Fruit fly (Drosophila melanogaster) whole organism: Measurements from ENCODE around the gene nmdyn-D7.

Experiments
- CG8478 ChIP-seq: fragments of >200 bp; optimal IDR thresholded peaks from 2 replicates; lab custom pipeline; 2018; ENCODE audit warnings: inconsistent platforms
- Dll ChIP-seq: fragments of >200 bp; optimal IDR thresholded peaks from 2 replicates; lab custom pipeline; 2017
- EcR ChIP-seq, 2 experiments: fragments of >200 bp; optimal IDR thresholded peaks; 2 replicates each; lab custom pipeline; 2017; ENCODE audit warnings: missing biosample characterization in 2 of 2, missing genetic modification characterization in 2 of 2, missing genetic modification reagents in 2 of 2
- pan ChIP-seq: fragments of >200 bp; optimal IDR thresholded peaks from 2 replicates; lab custom pipeline; 2017
- psq ChIP-seq: fragments of >200 bp; optimal IDR thresholded peaks from 2 replicates; lab custom pipeline; 2017
- usp ChIP-seq: fragments of >200 bp; optimal IDR thresholded peaks from 2 replicates; lab custom pipeline; 2017; ENCODE audit warnings: missing biosample characterization, missing genetic modification characterization, mixed read lengths

The nmdyn-D7 gene

DNA sequence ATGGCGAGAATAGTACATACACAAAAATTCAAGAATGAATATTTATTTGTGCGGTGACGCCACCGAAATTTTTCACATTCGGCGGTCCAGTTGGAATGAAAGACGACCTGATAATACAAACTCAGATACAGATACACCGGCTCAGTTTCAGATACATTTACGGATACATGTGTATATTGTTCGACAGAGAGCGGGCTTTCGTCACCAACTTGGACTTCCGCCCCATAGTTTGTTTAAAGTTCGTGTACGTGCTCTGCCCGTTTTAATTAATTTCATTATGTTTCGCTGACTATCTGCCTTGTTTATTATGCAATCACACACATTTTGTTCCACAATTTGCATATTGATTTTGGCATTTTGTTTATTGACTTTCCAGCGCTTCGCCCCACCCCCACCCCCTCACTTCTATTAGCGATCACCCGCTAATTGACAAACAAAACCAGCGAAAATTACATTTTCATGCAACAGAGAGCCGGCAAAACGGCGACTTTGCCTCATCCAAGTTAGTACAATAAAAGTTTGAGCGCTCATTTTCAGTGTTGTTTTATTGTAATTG is 21.5 kb downstream of the nmdyn-D7 start:
- TF ChIP-seq pan (lab: Kevin White, UChicago): no peak
- TF ChIP-seq Dll (lab: Kevin White, UChicago): no peak
- no peak for TF ChIP-seq usp
- no peak for TF ChIP-seq EcR (GFP tag; optimal IDR thresholded peaks at IDR 0.05; lab: Kevin White, UChicago)
- no peak for TF ChIP-seq CG8478 (lab: Kevin White, UChicago)
- no peak for TF ChIP-seq psq

DNA sequence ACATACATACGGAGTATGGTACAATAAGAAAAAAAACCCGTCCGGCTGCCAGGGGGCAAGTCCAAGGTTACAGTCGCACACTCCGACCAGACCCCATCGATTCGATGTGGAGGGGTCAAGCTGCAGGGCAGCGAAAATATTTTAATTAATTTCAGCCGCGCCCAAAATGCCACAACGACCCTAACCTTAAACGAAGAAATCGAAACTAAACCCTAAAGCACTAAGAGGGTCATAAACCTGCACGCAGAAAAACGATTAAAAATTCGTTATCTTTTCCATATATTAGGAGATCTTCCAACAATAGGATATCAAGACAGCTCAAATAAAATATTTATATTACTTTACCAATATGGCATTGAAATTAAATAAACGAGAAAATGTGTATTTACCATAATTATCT is 22.2 kb downstream of the nmdyn-D7 start:
- no peak for TF ChIP-seq psq
- no peak for TF ChIP-seq pan (lab: Kevin White, UChicago)
- no peak for TF ChIP-seq usp
- no peak for TF ChIP-seq Dll (lab: Kevin White, UChicago)
- TF ChIP-seq CG8478 (lab: Kevin White, UChicago): no peak
- TF ChIP-seq EcR (GFP tag; optimal IDR thresholded peaks at IDR 0.05; lab: Kevin White, UChicago): no peak

DNA sequence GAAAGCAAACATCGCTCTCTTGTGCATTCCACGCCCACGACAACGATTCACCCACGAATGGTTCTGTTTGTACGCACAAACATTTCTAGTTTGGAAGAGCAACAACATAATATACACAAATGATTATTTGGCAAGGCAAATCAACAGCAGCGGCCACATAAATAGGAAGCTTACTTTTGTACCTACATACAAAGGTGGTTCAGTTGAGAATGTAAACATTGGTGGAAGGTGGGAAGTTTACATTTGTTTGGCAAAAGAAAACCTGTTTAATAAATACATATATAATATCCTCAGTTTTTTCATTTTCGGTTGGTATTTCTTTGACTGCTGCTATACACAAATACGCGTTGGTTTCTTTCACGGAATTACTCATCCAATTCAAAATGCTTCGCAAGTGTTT is 22.8 kb downstream of the nmdyn-D7 start:
- no peak for TF ChIP-seq pan (lab: Kevin White, UChicago)
- no peak for TF ChIP-seq Dll (lab: Kevin White, UChicago)
- TF ChIP-seq EcR (GFP tag; optimal IDR thresholded peaks at IDR 0.05; lab: Kevin White, UChicago): no peak
- TF ChIP-seq usp: no peak
- no peak for TF ChIP-seq CG8478 (lab: Kevin White, UChicago)
- no peak for TF ChIP-seq psq

DNA sequence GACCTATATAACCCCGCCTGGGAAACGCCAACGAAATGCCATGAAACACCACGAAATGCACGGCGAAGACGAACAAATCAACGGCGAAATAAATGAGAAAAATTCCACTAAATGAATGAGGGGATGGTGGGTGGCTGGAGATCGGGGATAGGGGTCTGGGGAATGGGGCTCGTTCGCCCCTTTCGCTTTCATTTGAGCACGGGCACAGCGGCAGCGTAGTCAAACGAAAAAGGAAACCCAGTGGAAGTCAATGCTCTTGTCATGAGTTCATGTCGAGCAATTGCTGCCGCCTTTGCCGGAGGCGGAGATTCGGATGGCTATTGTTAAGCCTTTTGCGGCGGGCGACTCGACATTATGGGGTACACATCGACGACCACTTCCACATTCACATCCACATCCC is 23.5 kb downstream of the nmdyn-D7 start:
- TF ChIP-seq usp (no peak), Dll (lab: Kevin White, UChicago) (no peak), pan (lab: Kevin White, UChicago) (no peak), psq (no peak), CG8478 (lab: Kevin White, UChicago) (no peak), EcR (GFP tag; optimal IDR thresholded peaks at IDR 0.05; lab: Kevin White, UChicago) (no peak)

DNA sequence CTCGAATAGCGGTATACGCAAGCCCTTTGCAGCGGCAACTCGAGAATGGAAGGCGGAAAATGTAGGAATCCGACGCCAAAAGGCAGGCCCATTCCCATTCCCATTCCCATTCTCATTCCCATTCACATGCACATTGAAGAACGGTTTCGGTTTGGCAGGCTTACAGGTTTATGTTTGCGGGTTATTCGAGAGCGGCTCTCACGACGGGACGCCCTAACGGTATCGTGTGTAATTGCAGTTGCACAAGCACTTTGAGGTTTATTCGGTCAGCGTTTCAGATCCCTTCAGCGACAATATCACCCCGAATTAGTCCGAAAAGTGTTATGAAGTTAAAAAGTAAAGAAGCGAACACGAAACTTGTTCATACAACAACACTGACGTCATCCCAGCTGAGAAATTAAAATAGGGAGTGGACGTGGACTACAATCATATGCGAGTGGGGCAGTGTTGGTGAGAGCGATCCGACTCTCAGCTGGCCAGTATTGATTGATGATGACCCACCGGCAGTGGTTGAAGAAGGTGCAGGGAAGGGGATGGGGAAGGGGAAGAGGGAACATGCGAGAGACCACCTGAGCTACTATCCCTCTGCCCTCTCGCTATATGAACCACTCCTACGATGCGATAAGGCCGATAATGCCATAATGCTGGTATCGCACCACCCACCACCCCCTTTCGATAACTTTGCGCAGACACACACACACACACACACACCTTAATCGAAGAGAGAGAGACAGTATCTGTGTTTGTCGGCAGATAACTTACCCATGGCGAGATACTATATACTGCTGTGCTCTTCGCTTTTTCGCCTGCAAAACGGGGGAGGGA is 24.7 kb downstream of the nmdyn-D7 start:
- TF ChIP-seq CG8478 (lab: Kevin White, UChicago) (peak; percentile 30), EcR (GFP tag; optimal IDR thresholded peaks at IDR 0.05; lab: Kevin White, UChicago) (no peak), Dll (lab: Kevin White, UChicago) (peak; percentile 14), usp (no peak)

DNA sequence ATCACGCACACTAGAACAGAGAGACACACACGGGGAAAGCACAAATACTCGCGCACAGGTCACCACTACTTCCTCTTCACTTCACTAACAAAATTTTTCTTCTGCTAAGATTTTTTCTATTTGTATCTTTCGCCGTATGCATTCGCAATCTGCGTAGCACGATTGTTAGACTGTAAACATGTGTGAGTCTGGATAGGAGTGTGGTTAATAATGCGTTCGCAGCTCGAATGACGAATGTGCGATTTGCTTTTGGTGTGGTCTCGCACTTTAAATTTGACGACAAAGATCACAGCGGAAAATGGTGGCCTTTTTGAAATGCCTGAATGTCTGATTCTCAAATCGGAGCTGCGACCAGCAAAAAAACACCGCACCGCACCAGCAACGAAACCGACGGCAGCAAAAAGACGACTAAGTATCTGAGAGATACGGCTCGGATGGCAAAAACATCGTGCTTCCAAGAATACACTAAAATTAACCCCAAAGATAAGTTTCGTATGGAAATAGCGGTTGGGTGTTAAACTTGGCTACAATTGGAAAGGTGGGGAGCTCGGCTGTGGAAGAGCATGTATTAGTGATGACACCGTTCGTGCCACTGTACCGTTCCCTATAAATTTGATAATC is 25.4 kb downstream of the nmdyn-D7 start, which contains the start of gene Unc-115a:
Unc-115a (minus strand) TSS at position 410 of the 621 bp plus-strand sequence.
- no peak for TF ChIP-seq CG8478 (lab: Kevin White, UChicago)
- TF ChIP-seq pan (lab: Kevin White, UChicago): no peak
- TF ChIP-seq usp: no peak
- no peak for TF ChIP-seq Dll (lab: Kevin White, UChicago)
- TF ChIP-seq EcR (GFP tag; optimal IDR thresholded peaks at IDR 0.05; lab: Kevin White, UChicago): no peak
- TF ChIP-seq psq: no peak

DNA sequence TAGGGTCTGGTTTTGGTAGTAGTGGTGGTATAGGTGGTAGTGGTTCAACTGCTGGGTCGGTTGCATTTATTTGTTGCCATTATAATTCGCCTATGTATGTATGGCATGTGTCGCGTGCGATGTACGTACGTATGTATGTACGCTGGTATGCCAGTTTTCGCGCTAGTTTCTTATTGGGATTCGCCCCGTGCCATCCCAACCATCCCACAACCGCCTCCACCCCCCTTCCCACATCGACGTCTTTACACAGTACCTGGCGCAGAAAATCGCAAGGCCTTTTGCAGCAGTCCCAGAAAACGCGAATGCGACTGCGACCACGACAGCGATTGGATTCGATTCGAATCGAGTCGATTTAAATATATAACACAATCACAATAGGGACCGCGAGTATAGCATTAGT is 30.5 kb downstream of the nmdyn-D7 start:
- TF ChIP-seq Dll (lab: Kevin White, UChicago): no peak
- TF ChIP-seq psq: no peak
- TF ChIP-seq CG8478 (lab: Kevin White, UChicago): no peak
- no peak for TF ChIP-seq pan (lab: Kevin White, UChicago)
- no peak for TF ChIP-seq EcR (GFP tag; optimal IDR thresholded peaks at IDR 0.05; lab: Kevin White, UChicago)
- no peak for TF ChIP-seq usp

DNA sequence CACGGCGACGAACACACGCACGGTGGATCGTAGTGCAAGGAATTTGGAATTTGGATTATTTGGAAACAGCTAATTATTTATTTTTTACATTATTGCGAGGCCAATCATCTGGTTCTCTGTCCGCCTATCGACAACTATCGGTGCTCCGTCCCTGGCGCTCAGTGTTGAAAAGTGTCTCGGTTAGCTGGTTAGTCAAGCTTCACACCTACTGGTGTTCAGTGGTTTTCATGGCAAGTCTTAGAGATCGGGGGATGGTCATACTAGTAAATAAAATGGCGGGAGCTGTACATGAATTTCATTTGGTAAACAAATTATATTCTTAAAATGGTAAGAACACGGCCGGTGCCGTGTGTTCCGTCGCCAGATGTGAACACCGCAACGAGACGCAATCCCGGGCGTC is 31.1 kb downstream of the nmdyn-D7 start, which contains the start of the genes trbd and dmt:
trbd (minus strand) TSS at position 152 of the 400 bp plus-strand sequence.
dmt (plus strand) TSS at position 257 of the 400 bp plus-strand sequence.
- TF ChIP-seq usp: no peak

DNA sequence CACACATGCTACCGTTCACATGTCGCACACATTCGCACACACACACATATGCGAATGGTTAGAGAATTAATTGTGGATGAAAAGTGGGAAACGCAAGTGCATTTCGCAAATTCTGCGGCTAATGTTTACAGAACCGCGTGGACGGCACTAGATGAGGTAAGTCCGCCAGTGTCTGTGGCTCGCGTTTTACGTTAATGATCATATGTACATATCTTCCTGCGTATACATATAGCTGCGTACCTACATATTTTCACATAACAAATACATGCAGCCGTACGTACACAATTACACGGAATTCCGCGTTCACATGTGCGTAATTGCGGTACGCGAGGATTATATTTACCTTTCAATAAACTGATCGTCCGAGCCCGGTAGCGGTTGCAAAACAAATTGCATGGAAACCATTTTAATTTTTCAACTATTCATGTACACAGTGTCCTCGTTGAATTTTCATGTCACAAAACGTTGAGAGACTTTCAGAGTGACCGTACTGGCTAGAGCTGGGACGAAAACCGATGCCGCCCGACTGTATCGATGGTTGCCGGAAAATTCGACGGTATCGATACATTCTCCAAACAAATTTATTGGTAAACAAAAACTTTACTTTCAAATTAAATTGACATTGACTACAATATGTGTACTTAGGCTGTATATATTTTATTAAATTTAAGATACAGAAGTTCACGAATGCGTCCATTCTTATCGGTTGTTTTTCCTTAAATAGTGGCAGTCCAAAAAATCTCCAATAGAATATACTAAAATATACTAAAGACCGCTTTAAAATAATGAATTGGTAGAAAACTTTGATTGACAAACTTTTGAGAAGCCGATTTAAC is 45.6 kb downstream of the nmdyn-D7 start, which contains the start of gene hyd:
hyd (minus strand) TSS at position 495 of the 836 bp plus-strand sequence.
- TF ChIP-seq EcR (GFP tag; optimal IDR thresholded peaks at IDR 0.05; lab: Kevin White, UChicago): no peak
- peak; percentile 21 for TF ChIP-seq CG8478 (lab: Kevin White, UChicago)
- TF ChIP-seq psq: no peak

DNA sequence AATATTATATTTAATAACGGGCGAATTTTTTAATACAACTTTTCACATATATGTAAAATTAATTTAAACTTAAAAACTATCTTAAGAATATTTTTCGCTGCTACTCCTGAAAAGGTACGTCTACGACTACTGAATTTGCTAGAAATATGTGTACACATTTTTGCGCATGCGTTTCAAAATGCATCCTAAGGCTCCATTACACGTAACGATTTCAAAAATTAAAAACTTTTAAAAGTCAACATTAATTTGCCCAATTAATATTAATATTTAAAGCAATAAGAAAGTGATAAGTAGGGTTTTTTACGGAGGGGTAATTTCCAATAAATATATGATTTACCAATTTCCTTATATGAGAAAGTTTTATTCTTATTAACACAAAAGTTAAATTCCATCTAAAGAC is 51.0 kb downstream of the nmdyn-D7 start, which contains the start of gene FoxP:
FoxP (minus strand) TSS at position 89 of the 400 bp plus-strand sequence.
- TF ChIP-seq CG8478 (lab: Kevin White, UChicago) (no peak), Dll (lab: Kevin White, UChicago) (no peak), psq (no peak), pan (lab: Kevin White, UChicago) (no peak), EcR (GFP tag; optimal IDR thresholded peaks at IDR 0.05; lab: Kevin White, UChicago) (no peak), usp (no peak)
